Worm (Caenorhabditis elegans) whole organism, young adult: ENCODE data around the gene maoc-1.

Source experiments
- B0336.3 ChIP-seq: fragments of 200-800 bp; sonication (Bioruptor generic); IDR thresholded peaks from 2 replicates; pipeline ENCODE4 v1.3.6; 2022; ENCODE audit warnings: missing genetic modification characterization, missing compliant biosample characterization
- F52B5.7 ChIP-seq: sonication (generic microtip); optimal IDR thresholded peaks from 2 replicates; lab custom pipeline; 2016; ENCODE audit warnings: mild to moderate bottlenecking, missing genetic modification characterization, missing compliant biosample characterization
- K12H6.12 ChIP-seq: fragments of 200-800 bp; sonication (Bioruptor generic); optimal IDR thresholded peaks from 2 replicates; lab custom pipeline; 2018; ENCODE audit warnings: mild to moderate bottlenecking, missing genetic modification characterization, missing compliant biosample characterization
- T07F8.4 ChIP-seq: sonication (generic microtip); optimal IDR thresholded peaks from 2 replicates; lab custom pipeline; 2016; ENCODE audit warnings: mild to moderate bottlenecking, missing genetic modification characterization, moderate library complexity, missing compliant biosample characterization
- Y56A3A.18 ChIP-seq: fragments of 200-800 bp; sonication (Bioruptor generic); IDR thresholded peaks from 2 replicates; pipeline ENCODE4 v1.3.6; 2022; ENCODE audit warnings: missing genetic modification reagents, missing genetic modification characterization, missing compliant biosample characterization
- ama-1 ChIP-seq, 3 experiments: fragments of 150-350 bp in 1 of 3; sonication (generic microtip) in 2 of 3; optimal IDR thresholded peaks; 2 replicates each; lab custom pipeline; 2014 to 2018; ENCODE audit warnings: missing biosample characterization in 2 of 3, missing genetic modification characterization in 2 of 3, missing genetic modification reagents in 2 of 3
- aptf-2 ChIP-seq: fragments of 200-800 bp; sonication (Bioruptor generic); conservative IDR thresholded peaks from 2 replicates; pipeline ENCODE4 v1.3.6; 2022; ENCODE audit warnings: missing genetic modification reagents, missing genetic modification characterization, missing compliant biosample characterization
- aptf-3 ChIP-seq: fragments of 200-800 bp; sonication (Bioruptor generic); IDR thresholded peaks from 2 replicates; pipeline ENCODE4 v1.3.6; 2022; ENCODE audit warnings: missing genetic modification characterization, missing compliant biosample characterization
- egrh-3 ChIP-seq: fragments of 200-800 bp; sonication (Bioruptor generic); IDR thresholded peaks from 2 replicates; pipeline ENCODE4 v1.3.6; 2022; ENCODE audit warnings: missing genetic modification reagents, missing genetic modification characterization, missing compliant biosample characterization
- ets-4 ChIP-seq: fragments of 200-800 bp; sonication (Bioruptor generic); optimal IDR thresholded peaks from 2 replicates; lab custom pipeline; 2018; ENCODE audit warnings: mild to moderate bottlenecking, missing genetic modification characterization, missing compliant biosample characterization
- hlh-12 ChIP-seq: sonication (generic microtip); optimal IDR thresholded peaks from 2 replicates; lab custom pipeline; 2016; ENCODE audit warnings: missing genetic modification characterization, missing compliant biosample characterization
- lin-26 ChIP-seq: fragments of 200-800 bp; sonication (Bioruptor generic); IDR thresholded peaks from 2 replicates; pipeline ENCODE4 v1.3.6; 2022; ENCODE audit warnings: missing genetic modification reagents, missing genetic modification characterization, missing compliant biosample characterization
- lin-40 ChIP-seq: sonication (generic microtip); optimal IDR thresholded peaks from 2 replicates; lab custom pipeline; 2016; ENCODE audit warnings: missing genetic modification characterization, mild to moderate bottlenecking, missing compliant biosample characterization, missing genotype, missing genetic modification reagents
- lin-54 ChIP-seq: fragments of 200-800 bp; sonication (Bioruptor generic); optimal IDR thresholded peaks from 2 replicates; lab custom pipeline; 2018; ENCODE audit warnings: mild to moderate bottlenecking, missing genetic modification characterization, missing compliant biosample characterization
- lir-1 ChIP-seq: fragments of 200-800 bp; sonication (Bioruptor generic); conservative IDR thresholded peaks from 2 replicates; pipeline ENCODE4 v1.3.6; 2022; ENCODE audit warnings: missing genetic modification reagents, missing genetic modification characterization, missing compliant biosample characterization
- mes-4 ChIP-seq: sonication (generic microtip); optimal IDR thresholded peaks from 2 replicates; lab custom pipeline; 2016; ENCODE audit warnings: missing genotype, missing genetic modification characterization, missing compliant biosample characterization
- nhr-27 ChIP-seq: fragments of 200-800 bp; sonication (Bioruptor generic); optimal IDR thresholded peaks from 2 replicates; lab custom pipeline; 2018; ENCODE audit warnings: mild to moderate bottlenecking, missing genetic modification characterization, moderate library complexity, missing compliant biosample characterization
- nhr-80 ChIP-seq: sonication (generic microtip); optimal IDR thresholded peaks from 2 replicates; lab custom pipeline; 2016; ENCODE audit warnings: missing genetic modification characterization, missing compliant biosample characterization
- snpc-1.3 ChIP-seq: sonication (generic microtip); optimal IDR thresholded peaks from 2 replicates; lab custom pipeline; 2017; ENCODE audit warnings: missing genetic modification characterization, mild to moderate bottlenecking, missing compliant biosample characterization, antibody characterized with exemption, moderate library complexity, missing genotype, missing genetic modification reagents; ENCODE audit not compliant: insufficient read depth
- xnd-1 ChIP-seq: sonication (generic microtip); optimal IDR thresholded peaks from 2 replicates; lab custom pipeline; 2016; ENCODE audit warnings: missing genotype, missing genetic modification reagents, missing genetic modification characterization, missing compliant biosample characterization
- ztf-18 ChIP-seq: sonication (generic microtip); optimal IDR thresholded peaks from 2 replicates; lab custom pipeline; 2016; ENCODE audit warnings: missing genotype, mild to moderate bottlenecking, missing genetic modification characterization, missing compliant biosample characterization

maoc-1 gene

ce11 chrII:7242754-7243153, 46.7 kb downstream of the maoc-1 start:
- no peak for TF ChIP-seq B0336.3 (GFP tag; lab: Robert Waterston, UW)
- no peak for TF ChIP-seq nhr-27
- TF ChIP-seq nhr-80 (tag; lab: Kevin White, UChicago), result peak; percentile 7
- TF ChIP-seq xnd-1 (tag; lab: Kevin White, UChicago), result no peak

ce11 chrII:7245576-7245975, 49.5 kb downstream of the maoc-1 start, which contains the start of gene skpo-3:
Gene skpo-3, plus strand, starts transcription at chrII:7245876.
- TF ChIP-seq lir-1 (no peak), F52B5.7 (tag; lab: Kevin White, UChicago) (no peak), hlh-12 (no peak), lin-40 (tag; lab: Kevin White, UChicago) (no peak), aptf-3 (GFP tag; lab: Robert Waterston, UW) (no peak), mes-4 (tag; lab: Kevin White, UChicago) (no peak), aptf-2 (GFP tag; lab: Robert Waterston, UW) (no peak), ama-1 (optimal IDR thresholded peaks at IDR 0.05; lab: Kevin White, UChicago) (no peak), ama-1 (GFP tag; optimal IDR thresholded peaks at IDR 0.05; lab: Kevin White, UChicago) (no peak), Y56A3A.18 (no peak), lin-26 (GFP tag; lab: Robert Waterston, UW) (no peak), K12H6.12 (tag; lab: Kevin White, UChicago) (no peak), snpc-1.3 (tag; lab: Kevin White, UChicago) (no peak), ets-4 (GFP tag; lab: Kevin White, UChicago) (no peak), egrh-3 (GFP tag; lab: Robert Waterston, UW) (no peak), lin-54 (GFP tag; lab: Kevin White, UChicago) (no peak), T07F8.4 (tag; lab: Kevin White, UChicago) (no peak), ztf-18 (tag; lab: Kevin White, UChicago) (no peak)
